Worm (Caenorhabditis elegans) whole organism, mixed stage, embryonic: ENCODE data around the gene ttr-17.

Experiments used
- M03D4.4 ChIP-seq: sonication (generic microtip); optimal IDR thresholded peaks from 2 replicates; lab custom pipeline; 2017; ENCODE audit warnings: mild to moderate bottlenecking, missing genetic modification characterization, missing compliant biosample characterization
- bed-3 ChIP-seq: fragments of 200-800 bp; sonication (Bioruptor generic); optimal IDR thresholded peaks from 3 replicates; lab custom pipeline; 2018; ENCODE audit warnings: mild to moderate bottlenecking, missing genetic modification characterization, moderate library complexity, missing compliant biosample characterization
- blmp-1 ChIP-seq: fragments of 150-350 bp; optimal IDR thresholded peaks from 2 replicates; lab custom pipeline; 2014; ENCODE audit warnings: missing biosample characterization, missing genetic modification characterization
- ceh-39 ChIP-seq: fragments of 150-350 bp; optimal IDR thresholded peaks from 2 replicates; lab custom pipeline; 2014; ENCODE audit warnings: missing biosample characterization, missing genetic modification characterization
- ceh-43 ChIP-seq: fragments of 200-800 bp; sonication (Bioruptor generic); optimal IDR thresholded peaks from 2 replicates; lab custom pipeline; 2018; ENCODE audit warnings: mild to moderate bottlenecking, missing genetic modification characterization, moderate library complexity, missing compliant biosample characterization
- ceh-83 ChIP-seq: fragments of 200-800 bp; sonication (Bioruptor generic); optimal IDR thresholded peaks from 2 replicates; lab custom pipeline; 2018; ENCODE audit warnings: mild to moderate bottlenecking, missing genetic modification characterization, missing compliant biosample characterization
- ces-1 ChIP-seq: fragments of 150-350 bp; optimal IDR thresholded peaks from 2 replicates; lab custom pipeline; 2014; ENCODE audit warnings: missing biosample characterization, missing genetic modification reagents, missing genetic modification characterization
- cnd-1 ChIP-seq: fragments of 200-800 bp; sonication (Bioruptor generic); optimal IDR thresholded peaks from 2 replicates; lab custom pipeline; 2018; ENCODE audit warnings: mild to moderate bottlenecking, missing genetic modification characterization, missing compliant biosample characterization
- drap-1 ChIP-seq: fragments of 200-800 bp; sonication (Bioruptor generic); optimal IDR thresholded peaks from 3 replicates; lab custom pipeline; 2018; ENCODE audit warnings: mild to moderate bottlenecking, missing genetic modification characterization, missing compliant biosample characterization
- elt-1 ChIP-seq: sonication (generic microtip); optimal IDR thresholded peaks from 2 replicates; lab custom pipeline; 2017; ENCODE audit warnings: missing genetic modification characterization, mild to moderate bottlenecking, missing compliant biosample characterization, antibody characterized with exemption, moderate library complexity, borderline replicate concordance; ENCODE audit not compliant: insufficient read depth
- elt-3 ChIP-seq: fragments of 150-350 bp; optimal IDR thresholded peaks from 2 replicates; lab custom pipeline; 2014; ENCODE audit warnings: missing biosample characterization, missing genetic modification characterization
- flh-1 ChIP-seq: fragments of 200-800 bp; sonication (Bioruptor generic); optimal IDR thresholded peaks from 2 replicates; lab custom pipeline; 2018; ENCODE audit warnings: mild to moderate bottlenecking, missing genetic modification characterization, moderate library complexity, missing compliant biosample characterization
- ham-2 ChIP-seq: fragments of 200-800 bp; sonication (Bioruptor generic); optimal IDR thresholded peaks from 2 replicates; lab custom pipeline; 2018; ENCODE audit warnings: mild to moderate bottlenecking, missing genetic modification characterization, missing compliant biosample characterization
- hlh-1 ChIP-seq: fragments of 150-350 bp; optimal IDR thresholded peaks from 2 replicates; lab custom pipeline; 2014; ENCODE audit warnings: missing biosample characterization, missing genetic modification reagents, missing genetic modification characterization
- lin-13 ChIP-seq: fragments of 150-350 bp; optimal IDR thresholded peaks from 2 replicates; lab custom pipeline; 2014; ENCODE audit warnings: missing biosample characterization, missing genetic modification characterization
- lin-32 ChIP-seq: fragments of 200-800 bp; sonication (Bioruptor generic); optimal IDR thresholded peaks from 2 replicates; lab custom pipeline; 2018; ENCODE audit warnings: mild to moderate bottlenecking, missing genetic modification characterization, missing compliant biosample characterization
- lsy-2 ChIP-seq: fragments of 150-350 bp; optimal IDR thresholded peaks from 2 replicates; lab custom pipeline; 2014; ENCODE audit warnings: missing biosample characterization, missing genetic modification characterization
- mab-5 ChIP-seq: fragments of 150-350 bp; optimal IDR thresholded peaks from 2 replicates; lab custom pipeline; 2014; ENCODE audit warnings: missing biosample characterization, missing genetic modification characterization
- mep-1 ChIP-seq: fragments of 150-350 bp; optimal IDR thresholded peaks from 2 replicates; lab custom pipeline; 2017; ENCODE audit warnings: missing biosample characterization, missing genetic modification reagents, missing genetic modification characterization, inconsistent platforms
- mls-2 ChIP-seq: sonication (generic microtip); optimal IDR thresholded peaks from 2 replicates; lab custom pipeline; 2016; ENCODE audit warnings: mild to moderate bottlenecking, missing genetic modification characterization, moderate library complexity, missing compliant biosample characterization
- nhr-12 ChIP-seq: fragments of 150-350 bp; optimal IDR thresholded peaks from 2 replicates; lab custom pipeline; 2014; ENCODE audit warnings: missing biosample characterization, missing genetic modification characterization
- nhr-2 ChIP-seq: fragments of 150-350 bp; optimal IDR thresholded peaks from 2 replicates; lab custom pipeline; 2014; ENCODE audit warnings: missing biosample characterization, missing genetic modification characterization
- nhr-237 ChIP-seq: fragments of 150-350 bp; optimal IDR thresholded peaks from 2 replicates; lab custom pipeline; 2014; ENCODE audit warnings: missing biosample characterization, missing genetic modification characterization
- nhr-28 ChIP-seq: fragments of 150-350 bp; optimal IDR thresholded peaks from 2 replicates; lab custom pipeline; 2014; ENCODE audit warnings: missing biosample characterization, missing genetic modification characterization
- nhr-76 ChIP-seq: sonication (generic microtip); optimal IDR thresholded peaks from 2 replicates; lab custom pipeline; 2017; ENCODE audit warnings: missing biosample characterization, missing genetic modification characterization
- pha-4 ChIP-seq: fragments of 150-350 bp; optimal IDR thresholded peaks from 2 replicates; lab custom pipeline; 2018; ENCODE audit warnings: missing biosample characterization, missing genetic modification reagents, missing genetic modification characterization
- sem-2 ChIP-seq: fragments of 200-800 bp; sonication (Bioruptor generic); optimal IDR thresholded peaks from 2 replicates; lab custom pipeline; 2018; ENCODE audit warnings: mild to moderate bottlenecking, missing genetic modification characterization, missing compliant biosample characterization
- snpc-4 ChIP-seq: fragments of 150-350 bp; optimal IDR thresholded peaks from 2 replicates; lab custom pipeline; 2014; ENCODE audit warnings: missing biosample characterization, missing genetic modification characterization
- sptf-1 ChIP-seq: sonication (generic microtip); optimal IDR thresholded peaks from 2 replicates; lab custom pipeline; 2017; ENCODE audit warnings: mild to moderate bottlenecking, missing genetic modification characterization, moderate library complexity, missing compliant biosample characterization
- tbx-8 ChIP-seq: fragments of 200-800 bp; sonication (Bioruptor generic); optimal IDR thresholded peaks from 2 replicates; lab custom pipeline; 2018; ENCODE audit warnings: mild to moderate bottlenecking, missing genetic modification characterization, moderate library complexity, missing compliant biosample characterization
- unc-120 ChIP-seq: sonication (generic microtip); optimal IDR thresholded peaks from 2 replicates; lab custom pipeline; 2017; ENCODE audit warnings: missing genetic modification characterization, missing compliant biosample characterization; ENCODE audit not compliant: poor library complexity, severe bottlenecking
- unc-39 ChIP-seq: fragments of 150-350 bp; optimal IDR thresholded peaks from 2 replicates; lab custom pipeline; 2014; ENCODE audit warnings: missing biosample characterization, missing genetic modification characterization
- unc-62 ChIP-seq: fragments of 150-350 bp; optimal IDR thresholded peaks from 2 replicates; lab custom pipeline; 2014; ENCODE audit warnings: missing biosample characterization, missing genetic modification reagents, missing genetic modification characterization
- zip-8 ChIP-seq: fragments of 150-350 bp; optimal IDR thresholded peaks from 2 replicates; lab custom pipeline; 2014; ENCODE audit warnings: missing biosample characterization, missing genetic modification characterization
- ztf-11 ChIP-seq: fragments of 150-350 bp; optimal IDR thresholded peaks from 2 replicates; lab custom pipeline; 2014; ENCODE audit warnings: missing biosample characterization, missing genetic modification characterization

The ttr-17 gene

DNA sequence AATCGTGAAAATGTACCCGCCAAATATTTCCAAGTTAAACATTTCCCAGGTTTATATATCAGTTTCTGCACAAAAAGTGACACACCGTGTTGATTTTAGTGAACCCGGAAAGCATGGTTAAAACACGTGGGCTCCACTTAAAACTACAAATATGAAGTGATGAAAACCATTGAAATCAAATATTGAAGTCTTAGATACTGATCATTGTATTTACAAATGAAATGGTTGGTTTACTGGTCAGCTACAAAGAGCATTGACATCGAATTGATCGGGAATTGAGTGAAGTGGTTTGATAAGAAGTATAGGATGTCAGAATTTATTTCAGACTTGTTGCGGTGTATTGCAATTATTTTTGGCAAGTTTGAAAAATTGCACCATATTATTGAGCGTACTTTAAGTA is 37.4 kb downstream of the ttr-17 start, which contains the start of gene hrg-5:
TSS of gene hrg-5 (minus strand) at position 17 of the 400 bp plus-strand sequence.
- TF ChIP-seq pha-4 (tag; lab: Kevin White, UChicago) (no peak), mab-5 (tag; lab: Kevin White, UChicago) (no peak), unc-62 (GFP tag; lab: Kevin White, UChicago) (no peak), tbx-8 (no peak), flh-1 (no peak), hlh-1 (tag; lab: Kevin White, UChicago) (no peak), sptf-1 (tag; lab: Kevin White, UChicago) (no peak), nhr-12 (tag; lab: Kevin White, UChicago) (no peak), snpc-4 (tag; lab: Kevin White, UChicago) (no peak), nhr-2 (tag; lab: Kevin White, UChicago) (no peak)

DNA sequence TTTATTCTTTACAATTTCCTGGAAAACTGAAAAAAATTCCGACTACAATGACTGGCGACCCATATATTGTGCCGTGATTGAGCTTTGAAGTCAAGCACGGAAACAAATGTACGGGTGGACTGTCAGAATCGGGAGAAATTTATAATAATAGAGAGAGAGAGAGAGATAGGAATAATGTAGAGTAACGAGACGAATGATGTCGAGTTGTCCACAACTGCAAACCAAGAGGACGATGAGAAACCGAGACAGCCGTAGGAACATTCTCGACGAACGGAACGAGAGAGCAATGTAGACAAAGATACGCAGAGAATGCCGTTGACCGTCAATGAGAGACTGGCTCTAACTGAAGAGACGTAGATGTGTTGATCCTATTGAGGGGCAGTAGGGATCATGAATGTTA is 39.3 kb downstream of the ttr-17 start:
- peak; percentile 1 for TF ChIP-seq drap-1 (GFP tag; lab: Kevin White, UChicago)
- TF ChIP-seq ces-1 (GFP tag; lab: Kevin White, UChicago), result peak; percentile 72
- TF ChIP-seq ceh-39, result peak; percentile 69
- TF ChIP-seq mls-2, result peak; percentile 84
- TF ChIP-seq sptf-1 (tag; lab: Kevin White, UChicago), result no peak
- TF ChIP-seq nhr-76, result no peak
- no peak for TF ChIP-seq nhr-28 (tag; lab: Kevin White, UChicago)
- peak; percentile 5 for TF ChIP-seq lin-32 (GFP tag; lab: Kevin White, UChicago)
- peak; percentile 80 for TF ChIP-seq mep-1 (tag; lab: Kevin White, UChicago)
- no peak for TF ChIP-seq nhr-12 (tag; lab: Kevin White, UChicago)
- TF ChIP-seq M03D4.4 (tag; lab: Kevin White, UChicago), result peak; percentile 23
- peak; percentile 97 for TF ChIP-seq pha-4 (tag; lab: Kevin White, UChicago)
- TF ChIP-seq cnd-1, result peak; percentile 35
- no peak for TF ChIP-seq bed-3 (GFP tag; lab: Kevin White, UChicago)
- TF ChIP-seq unc-62 (GFP tag; lab: Kevin White, UChicago), result peak; percentile 98
- no peak for TF ChIP-seq nhr-2 (tag; lab: Kevin White, UChicago)
- TF ChIP-seq lsy-2 (tag; lab: Kevin White, UChicago), result peak; percentile 71
- TF ChIP-seq hlh-1 (tag; lab: Kevin White, UChicago), result peak; percentile 6
- peak; percentile 72 for TF ChIP-seq elt-1 (tag; lab: Kevin White, UChicago)
- TF ChIP-seq unc-120 (tag; lab: Kevin White, UChicago), result peak; percentile 42
- TF ChIP-seq lin-13 (tag; lab: Kevin White, UChicago), result peak; percentile 90
- no peak for TF ChIP-seq snpc-4 (tag; lab: Kevin White, UChicago)
- TF ChIP-seq ceh-43 (GFP tag; lab: Kevin White, UChicago), result no peak
- TF ChIP-seq unc-39, result no peak
- TF ChIP-seq ztf-11 (tag; lab: Kevin White, UChicago), result no peak
- no peak for TF ChIP-seq blmp-1 (tag; lab: Kevin White, UChicago)
- TF ChIP-seq elt-3 (tag; lab: Kevin White, UChicago), result peak; percentile 38

DNA sequence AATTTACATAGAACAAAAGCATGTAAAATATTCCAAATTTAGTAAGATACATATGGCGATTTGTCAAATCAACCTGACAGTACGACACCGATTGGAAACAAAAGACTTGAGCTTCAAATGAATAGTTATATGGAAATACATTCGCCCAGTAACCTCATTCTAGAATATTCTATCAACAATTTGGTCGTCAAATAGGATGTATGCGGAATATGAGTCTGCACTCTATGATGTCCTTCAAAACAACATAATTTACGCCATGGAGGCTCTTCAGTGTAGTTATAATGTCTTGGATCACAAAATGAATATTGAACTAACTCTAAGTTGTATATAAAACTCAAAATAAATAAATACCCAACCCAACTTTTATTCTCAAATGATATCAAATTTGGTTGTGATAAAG is 40.2 kb downstream of the ttr-17 start:
- TF ChIP-seq lin-32 (GFP tag; lab: Kevin White, UChicago) (no peak), ceh-43 (GFP tag; lab: Kevin White, UChicago) (no peak), nhr-28 (tag; lab: Kevin White, UChicago) (no peak), pha-4 (tag; lab: Kevin White, UChicago) (peak; percentile 7), ces-1 (GFP tag; lab: Kevin White, UChicago) (peak; percentile 44), elt-3 (tag; lab: Kevin White, UChicago) (no peak), ceh-39 (peak; percentile 35), mep-1 (tag; lab: Kevin White, UChicago) (no peak)

DNA sequence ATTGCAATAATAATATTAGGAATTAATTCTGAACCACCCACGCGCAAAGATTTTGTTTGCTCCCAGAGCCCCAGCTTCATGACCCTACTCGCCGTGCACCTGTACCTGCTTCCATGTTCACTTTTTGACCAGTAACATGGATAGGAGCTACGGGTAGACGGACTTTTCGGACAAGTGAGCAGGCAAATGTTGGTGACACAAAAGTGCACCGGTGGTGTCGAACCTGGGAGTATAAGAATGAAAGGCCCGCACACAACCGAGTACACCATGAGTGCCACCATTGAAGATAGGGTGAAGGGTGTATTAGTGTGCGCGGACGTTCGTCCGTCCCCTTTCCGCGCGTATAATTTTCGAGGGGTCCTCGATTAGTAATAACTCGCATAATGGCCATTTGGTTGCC is 40.9 kb downstream of the ttr-17 start:
- TF ChIP-seq unc-39 (peak; percentile 88), nhr-76 (peak; percentile 76), elt-1 (tag; lab: Kevin White, UChicago) (peak; percentile 2), flh-1 (peak; percentile 95), cnd-1 (peak; percentile 99), ceh-43 (GFP tag; lab: Kevin White, UChicago) (peak; percentile 96), sptf-1 (tag; lab: Kevin White, UChicago) (peak; percentile 99), nhr-237 (tag; lab: Kevin White, UChicago) (no peak), sem-2 (GFP tag; lab: Kevin White, UChicago) (peak; percentile 98), nhr-2 (tag; lab: Kevin White, UChicago) (peak; percentile 87), unc-62 (GFP tag; lab: Kevin White, UChicago) (peak; percentile 88), mep-1 (tag; lab: Kevin White, UChicago) (peak; percentile 96), mls-2 (peak; percentile 100), lsy-2 (tag; lab: Kevin White, UChicago) (peak; percentile 48), M03D4.4 (tag; lab: Kevin White, UChicago) (peak; percentile 99), blmp-1 (tag; lab: Kevin White, UChicago) (no peak), drap-1 (GFP tag; lab: Kevin White, UChicago) (peak; percentile 99), tbx-8 (peak; percentile 98), ces-1 (GFP tag; lab: Kevin White, UChicago) (peak; percentile 58), snpc-4 (tag; lab: Kevin White, UChicago) (no peak), hlh-1 (tag; lab: Kevin White, UChicago) (peak; percentile 79), ham-2 (GFP tag; lab: Kevin White, UChicago) (peak; percentile 95), nhr-28 (tag; lab: Kevin White, UChicago) (peak; percentile 84), nhr-12 (tag; lab: Kevin White, UChicago) (peak; percentile 97), mab-5 (tag; lab: Kevin White, UChicago) (peak; percentile 76), lin-32 (GFP tag; lab: Kevin White, UChicago) (peak; percentile 98), lin-13 (tag; lab: Kevin White, UChicago) (peak; percentile 91), elt-3 (tag; lab: Kevin White, UChicago) (peak; percentile 5), ceh-39 (peak; percentile 89), ceh-83 (GFP tag; lab: Kevin White, UChicago) (peak; percentile 100), pha-4 (tag; lab: Kevin White, UChicago) (peak; percentile 93), bed-3 (GFP tag; lab: Kevin White, UChicago) (peak; percentile 95), unc-120 (tag; lab: Kevin White, UChicago) (peak; percentile 99), zip-8 (tag; lab: Kevin White, UChicago) (no peak), ztf-11 (tag; lab: Kevin White, UChicago) (peak; percentile 93)
- TF ChIP-seq, all 35 proteins: peak for 31
